Fruit fly (Drosophila melanogaster): ENCODE results near the gene VhaAC45RP.
A peak's percentile ranks its signal among the peaks of the same experiment; 100 is the strongest.

DNA sequence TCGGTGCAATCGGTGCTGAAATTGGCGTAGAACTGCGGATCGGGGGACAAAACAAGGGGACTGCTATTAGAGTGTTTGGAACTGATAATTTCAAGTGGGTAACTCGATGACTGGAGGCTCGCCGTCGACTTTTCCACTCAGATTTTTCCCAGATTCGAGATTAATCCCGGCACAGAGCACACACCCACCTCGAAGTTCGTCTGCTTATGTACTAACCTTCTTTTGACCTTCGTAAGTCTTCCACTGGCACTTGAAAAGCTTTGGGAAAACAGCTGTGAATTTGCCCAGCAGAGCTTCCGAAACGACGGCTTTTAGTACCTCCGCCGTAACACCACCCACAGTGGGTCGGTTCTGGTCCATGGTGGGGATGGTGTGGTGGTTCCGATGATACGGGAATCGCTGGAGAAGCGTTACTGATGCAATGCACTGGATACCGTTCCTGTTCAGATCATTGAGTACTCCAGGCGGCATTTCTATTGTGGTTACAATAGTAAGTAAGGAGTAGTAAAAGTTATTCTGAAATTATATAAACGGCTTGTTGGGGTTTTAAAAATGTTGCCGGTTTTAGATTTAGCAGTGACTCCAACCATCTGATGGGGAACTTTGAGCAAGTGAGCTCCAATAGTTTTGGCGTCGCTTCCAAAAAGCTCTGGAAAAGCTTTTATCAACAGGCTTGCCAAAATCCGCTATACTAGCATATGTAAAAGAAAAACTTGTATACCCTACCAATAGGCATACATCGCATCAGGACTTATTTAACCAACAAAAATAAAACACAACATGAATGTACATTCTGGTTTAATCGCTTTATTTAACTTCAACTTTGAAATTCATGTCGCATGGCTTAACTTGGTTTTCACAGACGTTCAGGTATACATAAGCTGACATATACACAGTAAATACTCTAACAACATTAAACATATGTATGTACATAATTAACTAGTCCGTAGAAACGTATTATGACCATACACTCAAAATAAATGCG is 31.9 kb downstream of the VhaAC45RP start, which contains the start of gene Tpi:
- TF ChIP-seq CG8159 (tag; optimal IDR thresholded peaks at IDR 0.05) = no peak
- no peak for TF ChIP-seq Snoo (tag; optimal IDR thresholded peaks at IDR 0.05)
- TF ChIP-seq CG9948 (tag; optimal IDR thresholded peaks at IDR 0.05) = peak; percentile 25
- TF ChIP-seq Pif1A (GFP tag; optimal IDR thresholded peaks at IDR 0.05) = no peak

Measured in whole organism, pupa.